Fruit fly (Drosophila melanogaster) S2 (cell line): Measurements from ENCODE around the gene Apt1.

ENCODE experiments used
- CG8478 ChIP-seq: fragments of >200 bp; optimal IDR thresholded peaks from 2 replicates; lab custom pipeline; 2018
- CTCF ChIP-seq, 2 experiments: fragments of >200 bp; optimal IDR thresholded peaks; 2 replicates each; lab custom pipeline; 2018

The Apt1 gene

dm6 chr3L:11630684-11631083, 2.8 kb downstream of the Apt1 start:
- TF ChIP-seq CG8478: no peak

- no peak for TF ChIP-seq CTCF (optimal IDR thresholded peaks at IDR 0.05; lab: Kevin White, UChicago)
- no peak for TF ChIP-seq CG8478
Measured at dm6 chr3L:11631092-11631491, 3.3 kb downstream of the Apt1 start, which contains the start of gene CG32091. Gene CG32091, plus strand, starts transcription at chr3L:11631392.

dm6 chr3L:11634551-11634950, 6.7 kb downstream of the Apt1 start:
- TF ChIP-seq CTCF (optimal IDR thresholded peaks at IDR 0.05; lab: Kevin White, UChicago) (no peak), CG8478 (no peak)

dm6 chr3L:11636829-11637228, 9.0 kb downstream of the Apt1 start:
- TF ChIP-seq CTCF (optimal IDR thresholded peaks at IDR 0.05; lab: Kevin White, UChicago): no peak
- no peak for TF ChIP-seq CG8478

dm6 chr3L:11645933-11646332, 18.1 kb downstream of the Apt1 start, which contains the start of gene CG6071:
Gene CG6071, minus strand, starts transcription at chr3L:11646033.
- TF ChIP-seq CTCF (optimal IDR thresholded peaks at IDR 0.05; lab: Kevin White, UChicago) (no peak), CG8478 (no peak)

- TF ChIP-seq CG8478: no peak
- TF ChIP-seq CTCF (optimal IDR thresholded peaks at IDR 0.05; lab: Kevin White, UChicago): no peak
Measured at dm6 chr3L:11648410-11648809, 20.6 kb downstream of the Apt1 start, which contains the start of the genes RIOK1 and Polr3H. Gene RIOK1, minus strand, starts transcription at chr3L:11648474. Gene Polr3H, plus strand, starts transcription at chr3L:11648756.

dm6 chr3L:11656189-11656588, 28.4 kb downstream of the Apt1 start:
- TF ChIP-seq CG8478: no peak
- TF ChIP-seq CTCF (optimal IDR thresholded peaks at IDR 0.05; lab: Kevin White, UChicago): no peak

- TF ChIP-seq CTCF (optimal IDR thresholded peaks at IDR 0.05; lab: Kevin White, UChicago): no peak
- TF ChIP-seq CG8478: no peak
Measured at dm6 chr3L:11678313-11678817, 50.5 kb downstream of the Apt1 start.

- no peak for TF ChIP-seq CG8478
Measured at dm6 chr3L:11680298-11680697, 52.5 kb downstream of the Apt1 start, which contains the start of gene CG32085. Gene CG32085, minus strand, starts transcription at chr3L:11680344.
